Fruit fly (Drosophila melanogaster) whole organism, prepupa: ENCODE data around the gene Oscillin.

Experiments
- Blimp-1 ChIP-seq: fragments of 200-800 bp; sonication (Bioruptor generic); optimal IDR thresholded peaks from 3 replicates; lab custom pipeline; 2017; ENCODE audit warnings: missing biosample characterization, missing genetic modification characterization, mild to moderate bottlenecking, moderate library complexity, missing genetic modification reagents
- CG10631 ChIP-seq: fragments of 200-800 bp; sonication (Bioruptor generic); optimal IDR thresholded peaks from 2 replicates; lab custom pipeline; 2016; ENCODE audit warnings: missing biosample characterization, missing genetic modification characterization
- CG10669 ChIP-seq: fragments of 200-800 bp; sonication (Bioruptor generic); optimal IDR thresholded peaks from 3 replicates; lab custom pipeline; 2018; ENCODE audit warnings: missing biosample characterization, mild to moderate bottlenecking, missing genetic modification characterization, moderate library complexity
- CG11294 ChIP-seq: fragments of 200-800 bp; sonication (Bioruptor generic); IDR thresholded peaks from 2 replicates; pipeline ENCODE4 v1.3.6; 2022; ENCODE audit warnings: missing biosample characterization, missing genetic modification characterization
- CG11762 ChIP-seq: fragments of 200-800 bp; sonication (Bioruptor generic); optimal IDR thresholded peaks from 3 replicates; lab custom pipeline; 2016; ENCODE audit warnings: missing biosample characterization, missing genetic modification characterization; ENCODE audit not compliant: insufficient read depth
- CG11902 ChIP-seq: fragments of 200-800 bp; sonication (Bioruptor generic); optimal IDR thresholded peaks from 3 replicates; lab custom pipeline; 2016; ENCODE audit warnings: missing biosample characterization, missing genetic modification characterization
- CG15336 ChIP-seq: fragments of 200-800 bp; sonication (Bioruptor generic); IDR thresholded peaks from 2 replicates; pipeline ENCODE4 v1.3.6; 2022; ENCODE audit warnings: missing biosample characterization, missing genetic modification characterization
- CG1621 ChIP-seq: fragments of 200-800 bp; sonication (Bioruptor generic); optimal IDR thresholded peaks from 3 replicates; lab custom pipeline; 2018; ENCODE audit warnings: missing biosample characterization, mild to moderate bottlenecking, missing genetic modification characterization
- CG3032 ChIP-seq: fragments of 200-800 bp; optimal IDR thresholded peaks from 2 replicates; lab custom pipeline; 2019; ENCODE audit warnings: missing biosample characterization, mild to moderate bottlenecking, missing genetic modification characterization, moderate library complexity
- CG31627 ChIP-seq: fragments of 200-800 bp; sonication (Bioruptor generic); optimal IDR thresholded peaks from 3 replicates; lab custom pipeline; 2016; ENCODE audit warnings: missing biosample characterization, missing genetic modification characterization
- CG32006 ChIP-seq: fragments of 200-800 bp; sonication (Bioruptor generic); optimal IDR thresholded peaks from 3 replicates; lab custom pipeline; 2017; ENCODE audit warnings: missing biosample characterization, mild to moderate bottlenecking, missing genetic modification characterization
- CG3919 ChIP-seq: fragments of 200-800 bp; sonication (Bioruptor generic); optimal IDR thresholded peaks from 3 replicates; lab custom pipeline; 2016; ENCODE audit warnings: missing biosample characterization, missing genetic modification characterization
- CG4318 ChIP-seq: fragments of 200-800 bp; sonication (Bioruptor generic); optimal IDR thresholded peaks from 3 replicates; lab custom pipeline; 2017; ENCODE audit warnings: missing biosample characterization, mild to moderate bottlenecking, missing genetic modification characterization
- CG6276 ChIP-seq: fragments of 200-800 bp; sonication (Bioruptor generic); optimal IDR thresholded peaks from 2 replicates; lab custom pipeline; 2017; ENCODE audit warnings: missing biosample characterization, mild to moderate bottlenecking, missing genetic modification characterization
- CG6808 ChIP-seq: fragments of 200-800 bp; sonication (Bioruptor generic); optimal IDR thresholded peaks from 3 replicates; lab custom pipeline; 2017; ENCODE audit warnings: missing biosample characterization, missing genetic modification characterization, mild to moderate bottlenecking, moderate library complexity, missing genetic modification reagents
- CG7368 ChIP-seq: fragments of 200-800 bp; sonication (Bioruptor generic); optimal IDR thresholded peaks from 3 replicates; lab custom pipeline; 2016; ENCODE audit warnings: missing biosample characterization, missing genetic modification characterization
- CG8119 ChIP-seq: fragments of 200-800 bp; sonication (Bioruptor generic); IDR thresholded peaks from 3 replicates; pipeline ENCODE4 v1.3.6; 2022; ENCODE audit warnings: missing biosample characterization, missing genetic modification characterization
- CG8319 ChIP-seq: fragments of 200-800 bp; sonication (Bioruptor generic); optimal IDR thresholded peaks from 3 replicates; lab custom pipeline; 2016; ENCODE audit warnings: missing biosample characterization, missing genetic modification characterization
- CG8632 ChIP-seq: fragments of 200-800 bp; sonication (Bioruptor generic); optimal IDR thresholded peaks from 3 replicates; lab custom pipeline; 2016; ENCODE audit warnings: missing biosample characterization, missing genetic modification characterization
- CG9139 ChIP-seq: fragments of 200-800 bp; sonication (Bioruptor generic); optimal IDR thresholded peaks from 3 replicates; lab custom pipeline; 2017; ENCODE audit warnings: missing biosample characterization, mild to moderate bottlenecking, missing genetic modification characterization
- Eip75B ChIP-seq: fragments of 200-800 bp; sonication (Bioruptor generic); optimal IDR thresholded peaks from 3 replicates; lab custom pipeline; 2016; ENCODE audit warnings: missing biosample characterization, missing genetic modification characterization
- Eip78C ChIP-seq: fragments of 200-800 bp; sonication (Bioruptor generic); peaks from one replicate; lab custom pipeline; 2016; ENCODE audit warnings: missing biosample characterization, missing genetic modification characterization
- Ets21C ChIP-seq: fragments of 200-800 bp; sonication (Bioruptor generic); optimal IDR thresholded peaks from 3 replicates; lab custom pipeline; 2016; ENCODE audit warnings: missing biosample characterization, missing genetic modification characterization
- Gug ChIP-seq: fragments of 200-800 bp; sonication (Bioruptor generic); IDR thresholded peaks from 2 replicates; pipeline ENCODE4 v1.3.6; 2022; ENCODE audit warnings: missing biosample characterization, missing genetic modification characterization
- Hr38 ChIP-seq: sonication (Bioruptor generic); optimal IDR thresholded peaks from 2 replicates; lab custom pipeline; 2016; ENCODE audit warnings: missing biosample characterization, missing genetic modification characterization
- Hr39 ChIP-seq: fragments of 200-800 bp; sonication (Bioruptor generic); optimal IDR thresholded peaks from 2 replicates; lab custom pipeline; 2016; ENCODE audit warnings: missing biosample characterization, missing genetic modification characterization
- Hr4 ChIP-seq: fragments of 200-800 bp; sonication (Bioruptor generic); optimal IDR thresholded peaks from 3 replicates; lab custom pipeline; 2016; ENCODE audit warnings: missing biosample characterization, missing genetic modification characterization
- Lpt ChIP-seq: fragments of 200-800 bp; sonication (Bioruptor generic); optimal IDR thresholded peaks from 3 replicates; lab custom pipeline; 2016; ENCODE audit warnings: missing biosample characterization, missing genetic modification characterization
- Met ChIP-seq: fragments of 200-800 bp; sonication (Bioruptor generic); optimal IDR thresholded peaks from 3 replicates; lab custom pipeline; 2016; ENCODE audit warnings: missing biosample characterization, missing genetic modification characterization
- OdsH ChIP-seq: fragments of 200-800 bp; sonication (Bioruptor generic); optimal IDR thresholded peaks from 3 replicates; lab custom pipeline; 2016; ENCODE audit warnings: missing biosample characterization, missing genetic modification characterization
- Smox ChIP-seq: fragments of 200-800 bp; sonication (Bioruptor generic); optimal IDR thresholded peaks from 3 replicates; lab custom pipeline; 2016; ENCODE audit warnings: missing biosample characterization, missing genetic modification characterization
- Sox15 ChIP-seq: fragments of 200-800 bp; sonication (Bioruptor generic); optimal IDR thresholded peaks from 3 replicates; lab custom pipeline; 2016; ENCODE audit warnings: missing biosample characterization, missing genetic modification characterization
- achi ChIP-seq: fragments of 200-800 bp; sonication (Bioruptor generic); optimal IDR thresholded peaks from 3 replicates; lab custom pipeline; 2016; ENCODE audit warnings: missing biosample characterization, missing genetic modification characterization
- acj6 ChIP-seq: fragments of 200-800 bp; sonication (Bioruptor generic); optimal IDR thresholded peaks from 3 replicates; lab custom pipeline; 2016; ENCODE audit warnings: missing biosample characterization, missing genetic modification characterization
- cyc ChIP-seq: fragments of 200-800 bp; sonication (Bioruptor generic); optimal IDR thresholded peaks from 3 replicates; lab custom pipeline; 2016; ENCODE audit warnings: missing biosample characterization, missing genetic modification characterization
- dac ChIP-seq: fragments of 200-800 bp; sonication (Bioruptor generic); optimal IDR thresholded peaks from 2 replicates; lab custom pipeline; 2017; ENCODE audit warnings: missing biosample characterization, mild to moderate bottlenecking, missing genetic modification characterization
- dsx ChIP-seq: fragments of 200-800 bp; optimal IDR thresholded peaks from 3 replicates; lab custom pipeline; 2019; ENCODE audit warnings: missing biosample characterization, mild to moderate bottlenecking, missing genetic modification characterization, moderate library complexity; ENCODE audit not compliant: poor library complexity, severe bottlenecking
- eg ChIP-seq: fragments of 200-800 bp; sonication (Bioruptor generic); IDR thresholded peaks from 3 replicates; pipeline ENCODE4 v1.3.6; 2022; ENCODE audit warnings: missing biosample characterization, missing genetic modification characterization
- fd59A ChIP-seq: fragments of 200-800 bp; sonication (Bioruptor generic); optimal IDR thresholded peaks from 2 replicates; lab custom pipeline; 2017; ENCODE audit warnings: missing biosample characterization, mild to moderate bottlenecking, missing genetic modification characterization, missing genetic modification reagents
- fd85E ChIP-seq: fragments of 200-800 bp; sonication (Bioruptor generic); optimal IDR thresholded peaks from 3 replicates; lab custom pipeline; 2016; ENCODE audit warnings: missing biosample characterization, missing genetic modification characterization
- fkh ChIP-seq: fragments of 200-800 bp; sonication (Bioruptor generic); optimal IDR thresholded peaks from 3 replicates; lab custom pipeline; 2017; ENCODE audit warnings: missing biosample characterization, mild to moderate bottlenecking, missing genetic modification characterization, moderate library complexity
- lz ChIP-seq: fragments of 200-800 bp; sonication (Bioruptor generic); optimal IDR thresholded peaks from 3 replicates; lab custom pipeline; 2016; ENCODE audit warnings: missing biosample characterization, missing genetic modification characterization
- net ChIP-seq: fragments of 200-800 bp; sonication (Bioruptor generic); optimal IDR thresholded peaks from 3 replicates; lab custom pipeline; 2016; ENCODE audit warnings: missing biosample characterization, missing genetic modification characterization
- pdm3 ChIP-seq: fragments of 200-800 bp; sonication (Bioruptor generic); optimal IDR thresholded peaks from 3 replicates; lab custom pipeline; 2016; ENCODE audit warnings: missing biosample characterization, missing genetic modification characterization
- salr ChIP-seq, 2 experiments: fragments of 200-800 bp; sonication (Bioruptor generic); optimal IDR thresholded peaks; 3 replicates each; lab custom pipeline; 2016 to 2018; ENCODE audit warnings: missing biosample characterization in 2 of 2, missing genetic modification characterization in 2 of 2, mild to moderate bottlenecking in 1 of 2
- spab ChIP-seq: fragments of 200-800 bp; sonication (Bioruptor generic); optimal IDR thresholded peaks from 2 replicates; lab custom pipeline; 2017; ENCODE audit warnings: missing biosample characterization, mild to moderate bottlenecking, missing genetic modification characterization, missing genetic modification reagents
- ss ChIP-seq, 2 experiments: fragments of 200-800 bp; sonication (Bioruptor generic); optimal IDR thresholded peaks; 2 replicates in 1 of 2; 3 replicates in 1 of 2; lab custom pipeline; 2017 to 2018; ENCODE audit warnings: mild to moderate bottlenecking in 2 of 2, missing biosample characterization in 2 of 2, missing genetic modification characterization in 2 of 2, moderate library complexity in 1 of 2
- svp ChIP-seq: fragments of 200-800 bp; sonication (Bioruptor generic); peaks from one replicate; lab custom pipeline; 2016; ENCODE audit warnings: missing biosample characterization, missing genetic modification characterization
- topi ChIP-seq: fragments of 200-800 bp; sonication (Bioruptor generic); optimal IDR thresholded peaks from 3 replicates; lab custom pipeline; 2016; ENCODE audit warnings: missing biosample characterization, missing genetic modification characterization
- vri ChIP-seq: fragments of 200-800 bp; sonication (Bioruptor generic); optimal IDR thresholded peaks from 3 replicates; lab custom pipeline; 2016; ENCODE audit warnings: missing biosample characterization, mild to moderate bottlenecking, missing genetic modification characterization

Oscillin gene

dm6 chr2L:5546518-5547287, at the start of gene Oscillin:
Gene Oscillin, plus strand, starts transcription at chr2L:5547086.
- peak; percentile 80 for TF ChIP-seq CG3032
- peak; percentile 6 for TF ChIP-seq fd59A (GFP tag; lab: Kevin White, UChicago)
- peak; percentile 76 for TF ChIP-seq CG3919 (GFP tag; lab: Kevin White, UChicago)
- TF ChIP-seq Eip78C (GFP tag; lab: Kevin White, UChicago): peak; percentile 96
- TF ChIP-seq OdsH (GFP tag; lab: Kevin White, UChicago): peak; percentile 37
- TF ChIP-seq CG6808 (GFP tag; lab: Kevin White, UChicago): peak; percentile 77
- peak; percentile 68 for TF ChIP-seq CG31627 (GFP tag; lab: Kevin White, UChicago)
- TF ChIP-seq Ets21C (GFP tag; lab: Kevin White, UChicago): no peak
- TF ChIP-seq acj6: peak; percentile 79
- peak; percentile 66 for TF ChIP-seq CG11762 (GFP tag; lab: Kevin White, UChicago)
- TF ChIP-seq CG9139 (GFP tag; lab: Kevin White, UChicago): no peak
- TF ChIP-seq Hr4 (GFP tag; lab: Kevin White, UChicago): peak; percentile 65
- TF ChIP-seq CG8319 (GFP tag; lab: Kevin White, UChicago): peak; percentile 52
- peak; percentile 52 for TF ChIP-seq CG11902 (GFP tag; lab: Kevin White, UChicago)
- peak; percentile 63 for TF ChIP-seq Gug
- peak; percentile 18 for TF ChIP-seq fd85E (GFP tag; lab: Kevin White, UChicago)
- TF ChIP-seq Smox (GFP tag; lab: Kevin White, UChicago): peak; percentile 65
- peak; percentile 30 for TF ChIP-seq CG11294 (GFP tag; lab: Robert Waterston, UW)
- TF ChIP-seq net (GFP tag; lab: Kevin White, UChicago): peak; percentile 80
- TF ChIP-seq fkh (GFP tag; lab: Kevin White, UChicago): no peak
- peak; percentile 55 for TF ChIP-seq Sox15 (GFP tag; lab: Kevin White, UChicago)
- peak; percentile 62 for TF ChIP-seq CG10669 (GFP tag; lab: Kevin White, UChicago)
- peak; percentile 53 for TF ChIP-seq Met (GFP tag; lab: Kevin White, UChicago)
- TF ChIP-seq CG15336 (GFP tag; lab: Robert Waterston, UW): peak; percentile 73
- peak; percentile 39 for TF ChIP-seq pdm3 (GFP tag; lab: Kevin White, UChicago)
- TF ChIP-seq CG32006: peak; percentile 78
- peak; percentile 97 for TF ChIP-seq Blimp-1 (GFP tag; lab: Kevin White, UChicago)
- peak; percentile 96 for TF ChIP-seq svp
- TF ChIP-seq CG7368: peak; percentile 56
- peak; percentile 27 for TF ChIP-seq Hr39
- TF ChIP-seq Lpt (GFP tag; lab: Kevin White, UChicago): no peak
- peak; percentile 58 for TF ChIP-seq CG10631
- TF ChIP-seq CG4318: no peak
- peak; percentile 71 for TF ChIP-seq dsx
- TF ChIP-seq achi (GFP tag; lab: Kevin White, UChicago): peak; percentile 78
- TF ChIP-seq lz (GFP tag; lab: Kevin White, UChicago): peak; percentile 70
- peak; percentile 57; the same call in 1 of the 3 replicates for TF ChIP-seq CG8119 (GFP tag; lab: Robert Waterston, UW)
- TF ChIP-seq CG6276 (GFP tag; lab: Kevin White, UChicago): peak; percentile 55
- TF ChIP-seq topi (GFP tag; lab: Kevin White, UChicago): peak; percentile 81
- TF ChIP-seq eg (GFP tag; lab: Robert Waterston, UW): peak; percentile 86
- peak; percentile 55 to 80 for TF ChIP-seq ss (GFP tag; optimal IDR thresholded peaks at IDR 0.05; lab: Kevin White, UChicago)
- TF ChIP-seq Hr38 (GFP tag; lab: Kevin White, UChicago): no peak
- TF ChIP-seq dac (GFP tag; lab: Kevin White, UChicago): no peak
- TF ChIP-seq CG8632 (GFP tag; lab: Kevin White, UChicago): peak; percentile 70
- peak; percentile 70 for TF ChIP-seq Eip75B (GFP tag; lab: Kevin White, UChicago)
- TF ChIP-seq spab (GFP tag; lab: Kevin White, UChicago): peak; percentile 70
- TF ChIP-seq vri (GFP tag; lab: Kevin White, UChicago): peak; percentile 39
- TF ChIP-seq CG1621 (tag; lab: Kevin White, UChicago): no peak
- peak in 1 of 2 experiments; percentile 67 for TF ChIP-seq salr (GFP tag; optimal IDR thresholded peaks at IDR 0.05; lab: Kevin White, UChicago)
- TF ChIP-seq cyc: peak; percentile 65
